Worm (Caenorhabditis elegans): ENCODE measurements around the gene sdz-36.

DNA sequence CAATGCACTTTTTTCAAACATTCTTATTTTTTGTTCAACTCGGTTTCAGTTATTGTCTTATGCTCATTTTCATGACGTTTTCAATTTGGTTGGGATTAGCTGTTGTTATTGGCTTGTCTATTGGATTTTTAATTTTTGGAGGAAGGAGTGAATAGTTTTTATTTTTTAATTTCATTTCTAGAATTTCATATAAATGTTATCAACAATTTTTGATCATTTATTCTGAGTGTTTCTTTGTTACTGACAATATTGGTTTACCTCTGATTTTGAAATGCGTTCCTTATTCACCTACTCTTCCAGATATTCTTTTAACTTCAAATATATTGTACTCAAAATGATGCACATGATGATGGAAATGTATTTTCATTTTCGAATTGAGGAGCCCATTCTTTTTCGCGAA lies 36.7 kb upstream of the sdz-36 start, which contains the start of gene F58G6.7:
- no peak for TF ChIP-seq lin-32 (GFP tag; optimal IDR thresholded peaks at IDR 0.05)
- no peak for TF ChIP-seq zip-8 (tag; optimal IDR thresholded peaks at IDR 0.05)
- TF ChIP-seq nhr-237 (tag; optimal IDR thresholded peaks at IDR 0.05) = no peak
- TF ChIP-seq nhr-12 (tag; optimal IDR thresholded peaks at IDR 0.05) = no peak
- no peak for TF ChIP-seq ztf-11 (tag; optimal IDR thresholded peaks at IDR 0.05)

Measured in whole organism, mixed stage, embryonic.